Worm (Caenorhabditis elegans) whole organism, mixed stage, embryonic: ENCODE results near the gene arrd-14.

Experiments
- M03D4.4 ChIP-seq: sonication (generic microtip); optimal IDR thresholded peaks from 2 replicates; lab custom pipeline; 2017; ENCODE audit warnings: mild to moderate bottlenecking, missing genetic modification characterization, missing compliant biosample characterization
- bed-3 ChIP-seq: fragments of 200-800 bp; sonication (Bioruptor generic); optimal IDR thresholded peaks from 3 replicates; lab custom pipeline; 2018; ENCODE audit warnings: mild to moderate bottlenecking, missing genetic modification characterization, moderate library complexity, missing compliant biosample characterization
- blmp-1 ChIP-seq: fragments of 150-350 bp; optimal IDR thresholded peaks from 2 replicates; lab custom pipeline; 2014; ENCODE audit warnings: missing biosample characterization, missing genetic modification characterization
- ceh-39 ChIP-seq: fragments of 150-350 bp; optimal IDR thresholded peaks from 2 replicates; lab custom pipeline; 2014; ENCODE audit warnings: missing biosample characterization, missing genetic modification characterization
- ceh-43 ChIP-seq: fragments of 200-800 bp; sonication (Bioruptor generic); optimal IDR thresholded peaks from 2 replicates; lab custom pipeline; 2018; ENCODE audit warnings: mild to moderate bottlenecking, missing genetic modification characterization, moderate library complexity, missing compliant biosample characterization
- ceh-83 ChIP-seq: fragments of 200-800 bp; sonication (Bioruptor generic); optimal IDR thresholded peaks from 2 replicates; lab custom pipeline; 2018; ENCODE audit warnings: mild to moderate bottlenecking, missing genetic modification characterization, missing compliant biosample characterization
- ces-1 ChIP-seq: fragments of 150-350 bp; optimal IDR thresholded peaks from 2 replicates; lab custom pipeline; 2014; ENCODE audit warnings: missing biosample characterization, missing genetic modification reagents, missing genetic modification characterization
- cnd-1 ChIP-seq: fragments of 200-800 bp; sonication (Bioruptor generic); optimal IDR thresholded peaks from 2 replicates; lab custom pipeline; 2018; ENCODE audit warnings: mild to moderate bottlenecking, missing genetic modification characterization, missing compliant biosample characterization
- drap-1 ChIP-seq: fragments of 200-800 bp; sonication (Bioruptor generic); optimal IDR thresholded peaks from 3 replicates; lab custom pipeline; 2018; ENCODE audit warnings: mild to moderate bottlenecking, missing genetic modification characterization, missing compliant biosample characterization
- elt-1 ChIP-seq: sonication (generic microtip); optimal IDR thresholded peaks from 2 replicates; lab custom pipeline; 2017; ENCODE audit warnings: missing genetic modification characterization, mild to moderate bottlenecking, missing compliant biosample characterization, antibody characterized with exemption, moderate library complexity, borderline replicate concordance; ENCODE audit not compliant: insufficient read depth
- elt-3 ChIP-seq: fragments of 150-350 bp; optimal IDR thresholded peaks from 2 replicates; lab custom pipeline; 2014; ENCODE audit warnings: missing biosample characterization, missing genetic modification characterization
- flh-1 ChIP-seq: fragments of 200-800 bp; sonication (Bioruptor generic); optimal IDR thresholded peaks from 2 replicates; lab custom pipeline; 2018; ENCODE audit warnings: mild to moderate bottlenecking, missing genetic modification characterization, moderate library complexity, missing compliant biosample characterization
- ham-2 ChIP-seq: fragments of 200-800 bp; sonication (Bioruptor generic); optimal IDR thresholded peaks from 2 replicates; lab custom pipeline; 2018; ENCODE audit warnings: mild to moderate bottlenecking, missing genetic modification characterization, missing compliant biosample characterization
- hlh-1 ChIP-seq: fragments of 150-350 bp; optimal IDR thresholded peaks from 2 replicates; lab custom pipeline; 2014; ENCODE audit warnings: missing biosample characterization, missing genetic modification reagents, missing genetic modification characterization
- lin-13 ChIP-seq: fragments of 150-350 bp; optimal IDR thresholded peaks from 2 replicates; lab custom pipeline; 2014; ENCODE audit warnings: missing biosample characterization, missing genetic modification characterization
- lin-32 ChIP-seq: fragments of 200-800 bp; sonication (Bioruptor generic); optimal IDR thresholded peaks from 2 replicates; lab custom pipeline; 2018; ENCODE audit warnings: mild to moderate bottlenecking, missing genetic modification characterization, missing compliant biosample characterization
- lsy-2 ChIP-seq: fragments of 150-350 bp; optimal IDR thresholded peaks from 2 replicates; lab custom pipeline; 2014; ENCODE audit warnings: missing biosample characterization, missing genetic modification characterization
- mep-1 ChIP-seq: fragments of 150-350 bp; optimal IDR thresholded peaks from 2 replicates; lab custom pipeline; 2017; ENCODE audit warnings: missing biosample characterization, missing genetic modification reagents, missing genetic modification characterization, inconsistent platforms
- nhr-2 ChIP-seq: fragments of 150-350 bp; optimal IDR thresholded peaks from 2 replicates; lab custom pipeline; 2014; ENCODE audit warnings: missing biosample characterization, missing genetic modification characterization
- nhr-237 ChIP-seq: fragments of 150-350 bp; optimal IDR thresholded peaks from 2 replicates; lab custom pipeline; 2014; ENCODE audit warnings: missing biosample characterization, missing genetic modification characterization
- nhr-28 ChIP-seq: fragments of 150-350 bp; optimal IDR thresholded peaks from 2 replicates; lab custom pipeline; 2014; ENCODE audit warnings: missing biosample characterization, missing genetic modification characterization
- nhr-76 ChIP-seq: sonication (generic microtip); optimal IDR thresholded peaks from 2 replicates; lab custom pipeline; 2017; ENCODE audit warnings: missing biosample characterization, missing genetic modification characterization
- pha-4 ChIP-seq: fragments of 150-350 bp; optimal IDR thresholded peaks from 2 replicates; lab custom pipeline; 2018; ENCODE audit warnings: missing biosample characterization, missing genetic modification reagents, missing genetic modification characterization
- sem-2 ChIP-seq: fragments of 200-800 bp; sonication (Bioruptor generic); optimal IDR thresholded peaks from 2 replicates; lab custom pipeline; 2018; ENCODE audit warnings: mild to moderate bottlenecking, missing genetic modification characterization, missing compliant biosample characterization
- snpc-4 ChIP-seq: fragments of 150-350 bp; optimal IDR thresholded peaks from 2 replicates; lab custom pipeline; 2014; ENCODE audit warnings: missing biosample characterization, missing genetic modification characterization
- sptf-1 ChIP-seq: sonication (generic microtip); optimal IDR thresholded peaks from 2 replicates; lab custom pipeline; 2017; ENCODE audit warnings: mild to moderate bottlenecking, missing genetic modification characterization, moderate library complexity, missing compliant biosample characterization
- tbx-8 ChIP-seq: fragments of 200-800 bp; sonication (Bioruptor generic); optimal IDR thresholded peaks from 2 replicates; lab custom pipeline; 2018; ENCODE audit warnings: mild to moderate bottlenecking, missing genetic modification characterization, moderate library complexity, missing compliant biosample characterization
- unc-120 ChIP-seq: sonication (generic microtip); optimal IDR thresholded peaks from 2 replicates; lab custom pipeline; 2017; ENCODE audit warnings: missing genetic modification characterization, missing compliant biosample characterization; ENCODE audit not compliant: poor library complexity, severe bottlenecking
- unc-39 ChIP-seq: fragments of 150-350 bp; optimal IDR thresholded peaks from 2 replicates; lab custom pipeline; 2014; ENCODE audit warnings: missing biosample characterization, missing genetic modification characterization
- unc-62 ChIP-seq: fragments of 150-350 bp; optimal IDR thresholded peaks from 2 replicates; lab custom pipeline; 2014; ENCODE audit warnings: missing biosample characterization, missing genetic modification reagents, missing genetic modification characterization
- zip-8 ChIP-seq: fragments of 150-350 bp; optimal IDR thresholded peaks from 2 replicates; lab custom pipeline; 2014; ENCODE audit warnings: missing biosample characterization, missing genetic modification characterization
- ztf-11 ChIP-seq: fragments of 150-350 bp; optimal IDR thresholded peaks from 2 replicates; lab custom pipeline; 2014; ENCODE audit warnings: missing biosample characterization, missing genetic modification characterization

arrd-14 gene

ce11 chrII:13751030-13751429 lies 1.1 kb upstream of the arrd-14 start:
- TF ChIP-seq ztf-11 (tag; lab: Kevin White, UChicago) (no peak), nhr-2 (no peak), zip-8 (tag; lab: Kevin White, UChicago) (no peak), tbx-8 (GFP tag; lab: Kevin White, UChicago) (no peak), elt-1 (tag; lab: Kevin White, UChicago) (no peak), unc-62 (GFP tag; lab: Kevin White, UChicago) (no peak), lsy-2 (tag; lab: Kevin White, UChicago) (no peak), bed-3 (no peak), sem-2 (GFP tag; lab: Kevin White, UChicago) (no peak), ceh-83 (no peak), mep-1 (tag; lab: Kevin White, UChicago) (no peak), blmp-1 (tag; lab: Kevin White, UChicago) (no peak), flh-1 (no peak), ces-1 (no peak), ham-2 (no peak), M03D4.4 (tag; lab: Kevin White, UChicago) (no peak)

- TF ChIP-seq unc-39 (tag; lab: Kevin White, UChicago) (no peak), lin-13 (tag; lab: Kevin White, UChicago) (no peak), lin-32 (GFP tag; lab: Kevin White, UChicago) (no peak), elt-1 (tag; lab: Kevin White, UChicago) (no peak), pha-4 (tag; lab: Kevin White, UChicago) (no peak), ham-2 (no peak)
- TF ChIP-seq, all 35 proteins: peak for 0
Measured at ce11 chrII:13756232-13756631, 4.1 kb downstream of the arrd-14 start.

- TF ChIP-seq nhr-76 (tag; lab: Kevin White, UChicago): no peak
- TF ChIP-seq snpc-4 (tag; lab: Kevin White, UChicago): no peak
- no peak for TF ChIP-seq ztf-11 (tag; lab: Kevin White, UChicago)
- TF ChIP-seq ceh-43 (GFP tag; lab: Kevin White, UChicago): no peak
- no peak for TF ChIP-seq sptf-1 (tag; lab: Kevin White, UChicago)
Measured at ce11 chrII:13758108-13758507, 6.0 kb downstream of the arrd-14 start, which contains the start of gene arrd-13. Gene arrd-13, plus strand, starts transcription at chrII:13758408.

ce11 chrII:13763009-13763468 lies 10.9 kb downstream of the arrd-14 start, which contains the start of gene arrd-11:
Gene arrd-11, plus strand, starts transcription at chrII:13763418.
- TF ChIP-seq sptf-1 (tag; lab: Kevin White, UChicago) (no peak), ceh-43 (GFP tag; lab: Kevin White, UChicago) (no peak), nhr-28 (tag; lab: Kevin White, UChicago) (no peak), drap-1 (GFP tag; lab: Kevin White, UChicago) (no peak), lin-32 (GFP tag; lab: Kevin White, UChicago) (no peak), ztf-11 (tag; lab: Kevin White, UChicago) (no peak), nhr-2 (no peak), cnd-1 (no peak), elt-3 (no peak), M03D4.4 (tag; lab: Kevin White, UChicago) (no peak), unc-120 (no peak), flh-1 (no peak)

ce11 chrII:13765952-13766351 lies 13.8 kb downstream of the arrd-14 start, which contains the start of gene arrd-12:
Gene arrd-12, plus strand, starts transcription at chrII:13766252.
- TF ChIP-seq flh-1 (no peak), nhr-76 (tag; lab: Kevin White, UChicago) (no peak)

- TF ChIP-seq cnd-1 (no peak), ceh-43 (GFP tag; lab: Kevin White, UChicago) (no peak), unc-62 (GFP tag; lab: Kevin White, UChicago) (no peak), hlh-1 (tag; lab: Kevin White, UChicago) (no peak), ztf-11 (tag; lab: Kevin White, UChicago) (no peak), lin-32 (GFP tag; lab: Kevin White, UChicago) (no peak), snpc-4 (tag; lab: Kevin White, UChicago) (no peak), drap-1 (GFP tag; lab: Kevin White, UChicago) (no peak), ham-2 (no peak), ceh-39 (no peak), nhr-237 (tag; lab: Kevin White, UChicago) (no peak), sptf-1 (tag; lab: Kevin White, UChicago) (no peak), blmp-1 (tag; lab: Kevin White, UChicago) (no peak), flh-1 (no peak), unc-39 (tag; lab: Kevin White, UChicago) (no peak), ceh-83 (no peak), bed-3 (no peak)
Measured at ce11 chrII:13771335-13771734, 19.2 kb downstream of the arrd-14 start, which contains the start of gene C01B9.1. Gene C01B9.1, plus strand, starts transcription at chrII:13771575.
